Fruit fly (Drosophila melanogaster) whole organism, adult: ENCODE results near the gene Mcm7.

Experiments
- CG11617 ChIP-seq: fragments of 200-800 bp; sonication (Bioruptor generic); optimal IDR thresholded peaks from 2 replicates; lab custom pipeline; 2017; ENCODE audit warnings: mild to moderate bottlenecking, missing biosample characterization, missing genetic modification reagents, missing genetic modification characterization
- CG12768 ChIP-seq: fragments of 200-800 bp; sonication (Bioruptor generic); optimal IDR thresholded peaks from 2 replicates; lab custom pipeline; 2017; ENCODE audit warnings: missing biosample characterization, missing genetic modification characterization, mild to moderate bottlenecking, moderate library complexity, missing genetic modification reagents
- CG14711 ChIP-seq: fragments of 200-800 bp; sonication (Bioruptor generic); optimal IDR thresholded peaks from 2 replicates; lab custom pipeline; 2018; ENCODE audit warnings: missing biosample characterization, mild to moderate bottlenecking, missing genetic modification characterization, moderate library complexity
- CG1620 ChIP-seq: fragments of 200-800 bp; sonication (Bioruptor generic); optimal IDR thresholded peaks from 2 replicates; lab custom pipeline; 2016; ENCODE audit warnings: missing biosample characterization, missing genetic modification characterization
- CG7045 ChIP-seq: fragments of 200-800 bp; sonication (Bioruptor generic); optimal IDR thresholded peaks from 2 replicates; lab custom pipeline; 2017; ENCODE audit warnings: missing biosample characterization, mild to moderate bottlenecking, missing genetic modification characterization
- Hr96 ChIP-seq: fragments of 200-800 bp; sonication (Bioruptor generic); optimal IDR thresholded peaks from 2 replicates; lab custom pipeline; 2016; ENCODE audit warnings: missing biosample characterization, missing genetic modification characterization
- cnc ChIP-seq, 2 experiments: fragments of >200 bp; optimal IDR thresholded peaks; 2 replicates each; lab custom pipeline; 2017
- kay ChIP-seq: fragments of 200-800 bp; sonication (Bioruptor generic); peaks from one replicate; lab custom pipeline; 2016; ENCODE audit warnings: missing biosample characterization, missing genetic modification characterization, borderline replicate concordance
- tj ChIP-seq: fragments of 200-800 bp; sonication (Bioruptor generic); optimal IDR thresholded peaks from 3 replicates; lab custom pipeline; 2017; ENCODE audit warnings: missing biosample characterization, mild to moderate bottlenecking, missing genetic modification characterization, moderate library complexity
- toe ChIP-seq: fragments of 200-800 bp; sonication (Bioruptor generic); optimal IDR thresholded peaks from 2 replicates; lab custom pipeline; 2016; ENCODE audit warnings: missing biosample characterization, missing genetic modification characterization

- no peak for TF ChIP-seq CG14711 (tag; lab: Kevin White, UChicago)
- TF ChIP-seq CG1620 (GFP tag; lab: Kevin White, UChicago), result no peak
- TF ChIP-seq Hr96 (GFP tag; lab: Kevin White, UChicago), result no peak
- no peak for TF ChIP-seq CG7045 (GFP tag; lab: Kevin White, UChicago)
- TF ChIP-seq tj (GFP tag; lab: Kevin White, UChicago), result no peak
- no peak for TF ChIP-seq cnc (optimal IDR thresholded peaks at IDR 0.05; lab: Kevin White, UChicago)
- peak; percentile 86 for TF ChIP-seq kay
- no peak for TF ChIP-seq CG11617 (GFP tag; lab: Kevin White, UChicago)
- no peak for TF ChIP-seq toe
- no peak for TF ChIP-seq CG12768 (GFP tag; lab: Kevin White, UChicago)
These were observed 40.5 kb downstream of the Mcm7 start for dm6 chr3L:8931916-8932315.
